Fruit fly (Drosophila melanogaster): ENCODE data around the gene CG33333.
A peak's percentile ranks its signal among the peaks of the same experiment; 100 is the strongest.

The CG33333 gene

dm6 chr3R:17402434-17402833, 14.8 kb upstream of the CG33333 start, which contains the start of gene Sur-8 (continued):
- TF ChIP-seq fu2 (GFP tag; optimal IDR thresholded peaks at IDR 0.05) (peak; percentile 27), Dref (GFP tag; IDR thresholded peaks at IDR 0.05) (peak; percentile 31), CG10654 (GFP tag; optimal IDR thresholded peaks at IDR 0.05) (peak; percentile 40), schlank (tag; optimal IDR thresholded peaks at IDR 0.05) (no peak), exex (tag; optimal IDR thresholded peaks at IDR 0.05) (no peak), CG9215 (GFP tag; IDR thresholded peaks at IDR 0.05) (0 out of 2 replicates have a peak, but pooled peaks have one; percentile 21), CG3726 (GFP tag; IDR thresholded peaks at IDR 0.05) (peak; percentile 56; the same call in 2 of the 3 replicates), B-H1 (GFP tag; IDR thresholded peaks at IDR 0.05) (peak; percentile 19; the same call in 1 of the 3 replicates), Xbp1 (GFP tag; optimal IDR thresholded peaks at IDR 0.05) (peak; percentile 85), bab2 (GFP tag; optimal IDR thresholded peaks at IDR 0.05) (peak; percentile 70), CG3163 (GFP tag; optimal IDR thresholded peaks at IDR 0.05) (peak; percentile 7), Atf6 (GFP tag; IDR thresholded peaks at IDR 0.05) (peak; percentile 60), sr (GFP tag; IDR thresholded peaks at IDR 0.05) (0 out of 3 replicates have a peak, but pooled peaks have one; percentile 38), salm (tag; optimal IDR thresholded peaks at IDR 0.05) (no peak), Aef1 (GFP tag; IDR thresholded peaks at IDR 0.05) (peak; percentile 50; the same call in 1 of the 3 replicates), hkb (optimal IDR thresholded peaks at IDR 0.05) (no peak), hkb (GFP tag; IDR thresholded peaks at IDR 0.05) (peak; percentile 56; the same call in 1 of the 2 replicates), CG18476 (GFP tag; optimal IDR thresholded peaks at IDR 0.05) (no peak), CG4820 (GFP tag; optimal IDR thresholded peaks at IDR 0.05) (peak; percentile 52), CG32767 (GFP tag; IDR thresholded peaks at IDR 0.05) (no peak), CG17829 (tag; optimal IDR thresholded peaks at IDR 0.05) (peak; percentile 53), CG30431 (GFP tag; optimal IDR thresholded peaks at IDR 0.05) (peak; percentile 40), CG7963 (GFP tag; IDR thresholded peaks at IDR 0.05; ENCODE audit: partially characterized antibody) (no peak), Dip3 (GFP tag; optimal IDR thresholded peaks at IDR 0.05) (peak; percentile 39), Fer1 (GFP tag; optimal IDR thresholded peaks at IDR 0.05) (no peak), CG7928 (GFP tag; optimal IDR thresholded peaks at IDR 0.05) (no peak), Dbx (GFP tag; IDR thresholded peaks at IDR 0.05) (peak; percentile 84), Abd-B (GFP tag; optimal IDR thresholded peaks at IDR 0.05) (no peak), amos (GFP tag; IDR thresholded peaks at IDR 0.05; ENCODE audit: partially characterized antibody) (no peak; the same call in 1 of the 2 replicates), dimm (GFP tag; IDR thresholded peaks at IDR 0.05) (no peak), sob (GFP tag; IDR thresholded peaks at IDR 0.05) (peak; percentile 67), sc (optimal IDR thresholded peaks at IDR 0.05) (no peak), sc (GFP tag; optimal IDR thresholded peaks at IDR 0.05) (no peak), CG4328 (GFP tag; optimal IDR thresholded peaks at IDR 0.05) (peak; percentile 21), D19B (GFP tag; optimal IDR thresholded peaks at IDR 0.05) (no peak), Hr78 (GFP tag; optimal IDR thresholded peaks at IDR 0.05) (no peak), CG9876 (GFP tag; optimal IDR thresholded peaks at IDR 0.05) (peak; percentile 60), CG11398 (GFP tag; optimal IDR thresholded peaks at IDR 0.05) (peak; percentile 34), ATbp (GFP tag; optimal IDR thresholded peaks at IDR 0.05) (peak; percentile 30), CG7786 (GFP tag; optimal IDR thresholded peaks at IDR 0.05) (no peak), CG15011 (GFP tag; optimal IDR thresholded peaks at IDR 0.05) (no peak), CG11560 (tag; IDR thresholded peaks at IDR 0.05) (0 out of 3 replicates have a peak, but pooled peaks have one; percentile 39), CG10431 (GFP tag; optimal IDR thresholded peaks at IDR 0.05) (peak; percentile 39), btn (GFP tag; optimal IDR thresholded peaks at IDR 0.05) (no peak), stc (GFP tag; IDR thresholded peaks at IDR 0.05) (peak; percentile 39; the same call in 1 of the 2 replicates), NFAT (GFP tag; IDR thresholded peaks at IDR 0.05) (peak; percentile 91), CG10209 (GFP tag; optimal IDR thresholded peaks at IDR 0.05) (peak; percentile 54), org-1 (GFP tag; optimal IDR thresholded peaks at IDR 0.05) (peak; percentile 24), CG7987 (GFP tag; optimal IDR thresholded peaks at IDR 0.05) (peak; percentile 64), CG17359 (tag; optimal IDR thresholded peaks at IDR 0.05) (peak; percentile 53), hbn (GFP tag; IDR thresholded peaks at IDR 0.05; ENCODE audit: partially characterized antibody) (no peak)

All from whole organism, embryonic.